Fruit fly (Drosophila melanogaster) whole organism, embryonic: ENCODE data around the gene CG8668.

ENCODE experiments used
- CG10147 ChIP-seq: fragments of 200-800 bp; sonication (Bioruptor generic); optimal IDR thresholded peaks from 2 replicates; lab custom pipeline; 2019; ENCODE audit warnings: missing biosample characterization, mild to moderate bottlenecking, missing genetic modification characterization, moderate library complexity
- CG10209 ChIP-seq: fragments of 200-800 bp; sonication (Bioruptor generic); optimal IDR thresholded peaks from 3 replicates; lab custom pipeline; 2017; ENCODE audit warnings: missing biosample characterization, mild to moderate bottlenecking, missing genetic modification characterization, missing genetic modification reagents
- CG12071 ChIP-seq: fragments of 200-800 bp; sonication (Bioruptor generic); optimal IDR thresholded peaks from 3 replicates; lab custom pipeline; 2018; ENCODE audit warnings: missing biosample characterization, mild to moderate bottlenecking, missing genetic modification characterization
- CG12236 ChIP-seq: fragments of 200-800 bp; sonication (Bioruptor generic); optimal IDR thresholded peaks from 2 replicates; lab custom pipeline; 2016; ENCODE audit warnings: missing biosample characterization, missing genetic modification characterization
- CG12744 ChIP-seq: fragments of 200-800 bp; sonication (Bioruptor generic); optimal IDR thresholded peaks from 2 replicates; lab custom pipeline; 2016; ENCODE audit warnings: missing biosample characterization, missing genetic modification characterization
- CG13123 ChIP-seq: fragments of 200-800 bp; sonication (Bioruptor generic); optimal IDR thresholded peaks from 2 replicates; lab custom pipeline; 2016; ENCODE audit warnings: missing biosample characterization, missing genetic modification characterization
- CG13296 ChIP-seq: fragments of 200-800 bp; sonication (Bioruptor generic); optimal IDR thresholded peaks from 3 replicates; lab custom pipeline; 2018; ENCODE audit warnings: missing biosample characterization, mild to moderate bottlenecking, missing genetic modification characterization
- CG13775 ChIP-seq: fragments of 200-800 bp; sonication (Bioruptor generic); optimal IDR thresholded peaks from 3 replicates; lab custom pipeline; 2017; ENCODE audit warnings: missing biosample characterization, mild to moderate bottlenecking, missing genetic modification characterization
- CG14860 ChIP-seq: fragments of 200-800 bp; sonication (Bioruptor generic); IDR thresholded peaks from 3 replicates; pipeline ENCODE4 v1.3.6; 2022; ENCODE audit warnings: missing biosample characterization, missing genetic modification characterization; ENCODE audit not compliant: partially characterized antibody
- CG17361 ChIP-seq: fragments of 200-800 bp; sonication (Bioruptor generic); IDR thresholded peaks from 3 replicates; pipeline ENCODE4 v1.3.6; 2022; ENCODE audit warnings: missing biosample characterization, missing genetic modification characterization
- CG2678 ChIP-seq: fragments of 200-800 bp; sonication (Bioruptor generic); optimal IDR thresholded peaks from 3 replicates; lab custom pipeline; 2019; ENCODE audit warnings: missing biosample characterization, mild to moderate bottlenecking, missing genetic modification characterization, moderate library complexity
- CG30403 ChIP-seq: fragments of 200-800 bp; sonication (Bioruptor generic); optimal IDR thresholded peaks from 3 replicates; lab custom pipeline; 2016; ENCODE audit warnings: missing biosample characterization, missing genetic modification characterization
- CG3163 ChIP-seq: fragments of 200-800 bp; sonication (Bioruptor generic); optimal IDR thresholded peaks from 3 replicates; lab custom pipeline; 2016; ENCODE audit warnings: missing biosample characterization, missing genetic modification characterization
- CG32772 ChIP-seq: fragments of 200-800 bp; sonication (Bioruptor generic); IDR thresholded peaks from 2 replicates; pipeline ENCODE4 v1.3.6; 2022; ENCODE audit warnings: missing biosample characterization, missing genetic modification characterization
- CG34376 ChIP-seq: fragments of 200-800 bp; sonication (Bioruptor generic); optimal IDR thresholded peaks from 2 replicates; lab custom pipeline; 2018; ENCODE audit warnings: missing biosample characterization, mild to moderate bottlenecking, missing genetic modification characterization
- CG34422 ChIP-seq: fragments of 200-800 bp; sonication (Bioruptor generic); IDR thresholded peaks from 3 replicates; pipeline ENCODE4 v1.3.6; 2022; ENCODE audit warnings: missing biosample characterization, missing genetic modification characterization
- CG4282 ChIP-seq: fragments of 200-800 bp; sonication (Bioruptor generic); optimal IDR thresholded peaks from 2 replicates; lab custom pipeline; 2016; ENCODE audit warnings: missing biosample characterization, missing genetic modification characterization
- CG4360 ChIP-seq: fragments of 200-800 bp; sonication (Bioruptor generic); IDR thresholded peaks from 2 replicates; pipeline ENCODE4 v1.3.6; 2022; ENCODE audit warnings: missing biosample characterization, missing genetic modification characterization
- CG6813 ChIP-seq: fragments of 200-800 bp; sonication (Bioruptor generic); optimal IDR thresholded peaks from 2 replicates; lab custom pipeline; 2017; ENCODE audit warnings: missing biosample characterization, missing genetic modification characterization, mild to moderate bottlenecking, moderate library complexity, missing genetic modification reagents
- CG7928 ChIP-seq: fragments of 200-800 bp; sonication (Bioruptor generic); optimal IDR thresholded peaks from 2 replicates; lab custom pipeline; 2017; ENCODE audit warnings: missing biosample characterization, mild to moderate bottlenecking, missing genetic modification characterization
- CG7963 ChIP-seq: fragments of 200-800 bp; sonication (Bioruptor generic); IDR thresholded peaks from 3 replicates; pipeline ENCODE4 v1.3.6; 2022; ENCODE audit warnings: missing biosample characterization, missing genetic modification characterization; ENCODE audit not compliant: partially characterized antibody
- Dek ChIP-seq: fragments of 200-800 bp; sonication (Bioruptor generic); optimal IDR thresholded peaks from 3 replicates; lab custom pipeline; 2019; ENCODE audit warnings: missing biosample characterization, mild to moderate bottlenecking, missing genetic modification characterization, moderate library complexity
- Dp ChIP-seq: fragments of 200-800 bp; sonication (Bioruptor generic); optimal IDR thresholded peaks from 2 replicates; lab custom pipeline; 2018; ENCODE audit warnings: missing biosample characterization, mild to moderate bottlenecking, missing genetic modification characterization, moderate library complexity
- Dref ChIP-seq: fragments of 200-800 bp; sonication (Bioruptor generic); IDR thresholded peaks from 2 replicates; pipeline ENCODE4 v1.3.6; 2022; ENCODE audit warnings: missing biosample characterization, missing genetic modification characterization
- H15 ChIP-seq: fragments of 200-800 bp; sonication (Bioruptor generic); IDR thresholded peaks from 3 replicates; pipeline ENCODE4 v1.3.6; 2022; ENCODE audit warnings: missing biosample characterization, missing genetic modification characterization
- HLHmδ ChIP-seq: fragments of 200-800 bp; sonication (Bioruptor generic); optimal IDR thresholded peaks from 2 replicates; lab custom pipeline; 2018; ENCODE audit warnings: missing biosample characterization, mild to moderate bottlenecking, missing genetic modification characterization, moderate library complexity
- Hsf ChIP-seq: fragments of 200-800 bp; sonication (Bioruptor generic); optimal IDR thresholded peaks from 3 replicates; lab custom pipeline; 2016; ENCODE audit warnings: missing biosample characterization, missing genetic modification characterization
- Jarid2 ChIP-seq: fragments of 200-800 bp; sonication (Bioruptor generic); optimal IDR thresholded peaks from 3 replicates; lab custom pipeline; 2017; ENCODE audit warnings: mild to moderate bottlenecking, missing biosample characterization, missing genetic modification reagents, missing genetic modification characterization
- Lim3 ChIP-seq: fragments of 200-800 bp; sonication (Bioruptor generic); IDR thresholded peaks from 2 replicates; pipeline ENCODE4 v1.3.6; 2022; ENCODE audit warnings: missing biosample characterization, missing genetic modification characterization
- Lpt ChIP-seq: fragments of >200 bp; optimal IDR thresholded peaks from 2 replicates; lab custom pipeline; 2018; ENCODE audit warnings: missing biosample characterization, missing genetic modification characterization
- Ravus ChIP-seq: fragments of 200-800 bp; sonication (Bioruptor generic); IDR thresholded peaks from 2 replicates; pipeline ENCODE4 v1.3.6; 2022; ENCODE audit warnings: missing biosample characterization, missing genetic modification characterization
- Sin3A ChIP-seq: fragments of >200 bp; optimal IDR thresholded peaks from 2 replicates; lab custom pipeline; 2018
- Spps ChIP-seq: fragments of 200-800 bp; sonication (Bioruptor generic); optimal IDR thresholded peaks from 2 replicates; lab custom pipeline; 2018; ENCODE audit warnings: missing biosample characterization, mild to moderate bottlenecking, missing genetic modification characterization
- Trl ChIP-seq, 3 experiments: fragments of >200 bp in 2 of 3; fragments of 200-800 bp in 1 of 3; sonication (Bioruptor generic) in 1 of 3; optimal IDR thresholded peaks; 2 replicates in 1 of 3; 3 replicates in 2 of 3; lab custom pipeline; 2016 to 2017; ENCODE audit warnings: missing biosample characterization in 1 of 3, missing genetic modification characterization in 1 of 3
- aop ChIP-seq: fragments of 200-800 bp; sonication (Bioruptor generic); IDR thresholded peaks from 2 replicates; pipeline ENCODE4 v1.3.6; 2022; ENCODE audit warnings: missing biosample characterization, missing genetic modification characterization
- ap ChIP-seq: fragments of 200-800 bp; sonication (Bioruptor generic); IDR thresholded peaks from 2 replicates; pipeline ENCODE4 v1.3.6; 2022; ENCODE audit warnings: missing biosample characterization, missing genetic modification characterization
- btn ChIP-seq: fragments of 200-800 bp; sonication (Bioruptor generic); optimal IDR thresholded peaks from 2 replicates; lab custom pipeline; 2016; ENCODE audit warnings: missing biosample characterization, missing genetic modification characterization
- dimm ChIP-seq: fragments of 200-800 bp; sonication (Bioruptor generic); IDR thresholded peaks from 2 replicates; pipeline ENCODE4 v1.3.6; 2022; ENCODE audit warnings: missing biosample characterization, missing genetic modification characterization
- grau ChIP-seq: fragments of 200-800 bp; optimal IDR thresholded peaks from 3 replicates; lab custom pipeline; 2019; ENCODE audit warnings: missing biosample characterization, mild to moderate bottlenecking, missing genetic modification characterization, moderate library complexity
- gt ChIP-seq: fragments of 200-800 bp; sonication (Bioruptor generic); IDR thresholded peaks from 2 replicates; pipeline ENCODE4 v1.3.6; 2022; ENCODE audit warnings: missing biosample characterization, missing genetic modification characterization
- insv ChIP-seq, 2 experiments: fragments of 200-800 bp; sonication (Bioruptor generic); optimal IDR thresholded peaks; 3 replicates each; lab custom pipeline; 2016 to 2018; ENCODE audit warnings: missing biosample characterization in 2 of 2, missing genetic modification characterization in 2 of 2
- lov ChIP-seq, 2 experiments: fragments of 200-800 bp in 1 of 2; fragments of >200 bp in 1 of 2; sonication (Bioruptor generic) in 1 of 2; IDR thresholded peaks in 1 of 2; optimal IDR thresholded peaks in 1 of 2; 2 replicates in 1 of 2; 3 replicates in 1 of 2; pipeline versions ENCODE4 v1.3.6 to Lab custom; 2017 to 2022; ENCODE audit warnings: missing biosample characterization in 1 of 2, missing genetic modification characterization in 1 of 2
- nau ChIP-seq: fragments of 200-800 bp; sonication (Bioruptor generic); optimal IDR thresholded peaks from 3 replicates; lab custom pipeline; 2017; ENCODE audit warnings: missing biosample characterization, mild to moderate bottlenecking, missing genetic modification characterization, missing genetic modification reagents
- p53 ChIP-seq: fragments of 200-800 bp; sonication (Bioruptor generic); optimal IDR thresholded peaks from 2 replicates; lab custom pipeline; 2016; ENCODE audit warnings: missing biosample characterization, missing genetic modification characterization
- pum ChIP-seq: fragments of 200-800 bp; sonication (Bioruptor generic); optimal IDR thresholded peaks from 2 replicates; lab custom pipeline; 2016; ENCODE audit warnings: missing biosample characterization, missing genetic modification characterization
- row ChIP-seq: fragments of 200-800 bp; sonication (Bioruptor generic); IDR thresholded peaks from 3 replicates; pipeline ENCODE4 v1.3.6; 2022; ENCODE audit warnings: missing biosample characterization, missing genetic modification characterization
- run ChIP-seq: fragments of 200-800 bp; sonication (Bioruptor generic); optimal IDR thresholded peaks from 3 replicates; lab custom pipeline; 2018; ENCODE audit warnings: missing biosample characterization, mild to moderate bottlenecking, missing genetic modification characterization
- salm ChIP-seq: fragments of 200-800 bp; sonication (Bioruptor generic); optimal IDR thresholded peaks from 2 replicates; lab custom pipeline; 2018; ENCODE audit warnings: missing biosample characterization, mild to moderate bottlenecking, missing genetic modification characterization
- sob ChIP-seq: fragments of 200-800 bp; sonication (Bioruptor generic); IDR thresholded peaks from 2 replicates; pipeline ENCODE4 v1.3.6; 2022; ENCODE audit warnings: missing biosample characterization, missing genetic modification characterization
- sug ChIP-seq: fragments of 200-800 bp; optimal IDR thresholded peaks from 2 replicates; lab custom pipeline; 2019; ENCODE audit warnings: missing biosample characterization, mild to moderate bottlenecking, missing genetic modification characterization, moderate library complexity
- unc-4 ChIP-seq: fragments of 200-800 bp; sonication (Bioruptor generic); IDR thresholded peaks from 2 replicates; pipeline ENCODE4 v1.3.6; 2022; ENCODE audit warnings: missing biosample characterization, missing genetic modification characterization; ENCODE audit not compliant: partially characterized antibody
- zf30C ChIP-seq: fragments of 200-800 bp; sonication (Bioruptor generic); optimal IDR thresholded peaks from 3 replicates; lab custom pipeline; 2018; ENCODE audit warnings: missing biosample characterization, mild to moderate bottlenecking, missing genetic modification characterization

CG8668 gene

DNA sequence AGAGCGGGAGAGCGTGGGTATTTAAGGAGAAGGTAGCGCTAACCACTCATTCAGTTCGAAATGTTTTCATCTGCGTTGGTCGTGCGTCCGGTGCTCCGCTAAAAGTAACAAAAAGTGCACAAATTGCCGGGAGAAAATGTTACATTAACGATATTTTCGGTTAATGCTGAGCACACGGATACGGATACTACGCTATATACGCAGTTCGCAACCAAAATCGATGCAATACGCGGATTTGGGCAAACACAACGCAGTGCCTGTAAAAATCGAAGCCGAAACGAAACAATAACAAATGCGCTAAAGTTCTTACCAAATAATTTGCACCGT, 36.2 kb downstream of the CG8668 start, which contains the start of gene Piezo:
Gene Piezo (plus strand): TSS at position 49 of the 327 bp plus-strand sequence.
- TF ChIP-seq CG7963 (GFP tag; lab: Robert Waterston, UW) = 0 out of 3 replicates have a peak, but pooled peaks have one; percentile 29
- TF ChIP-seq Sin3A (lab: Kevin White, UChicago) = no peak
- no peak for TF ChIP-seq ap (GFP tag; lab: Robert Waterston, UW)
- TF ChIP-seq H15 = no peak
- no peak for TF ChIP-seq Spps (tag; lab: Kevin White, UChicago)
- peak; percentile 39 for TF ChIP-seq HLHmδ
- TF ChIP-seq salm (tag; lab: Kevin White, UChicago) = no peak
- TF ChIP-seq run (tag; lab: Kevin White, UChicago) = no peak
- TF ChIP-seq CG10209 (GFP tag; lab: Kevin White, UChicago) = peak; percentile 15
- no peak for TF ChIP-seq Ravus
- no peak for TF ChIP-seq CG4282
- no peak for TF ChIP-seq dimm (GFP tag; lab: Robert Waterston, UW)
- no peak for TF ChIP-seq CG12744 (GFP tag; lab: Kevin White, UChicago)
- TF ChIP-seq Dp (GFP tag; lab: Kevin White, UChicago) = no peak
- no peak for TF ChIP-seq CG6813 (GFP tag; lab: Kevin White, UChicago)
- no peak for TF ChIP-seq CG13123 (GFP tag; lab: Kevin White, UChicago)
- TF ChIP-seq CG32772 = no peak
- TF ChIP-seq CG34422 (GFP tag; lab: Robert Waterston, UW) = no peak
- TF ChIP-seq CG13296 (GFP tag; lab: Kevin White, UChicago) = no peak
- no peak for TF ChIP-seq Hsf (GFP tag; lab: Kevin White, UChicago)
- TF ChIP-seq nau = peak; percentile 51
- TF ChIP-seq pum = no peak
- no peak for TF ChIP-seq CG2678 (tag; lab: Kevin White, UChicago)
- TF ChIP-seq CG12071 (GFP tag; lab: Kevin White, UChicago) = no peak
- no peak for TF ChIP-seq zf30C
- TF ChIP-seq Lim3 (GFP tag; lab: Robert Waterston, UW) = no peak
- no peak for TF ChIP-seq p53 (GFP tag; lab: Kevin White, UChicago)
- TF ChIP-seq unc-4 (GFP tag; lab: Robert Waterston, UW) = no peak
- no peak for TF ChIP-seq grau (tag; lab: Kevin White, UChicago)
- peak; percentile 24 for TF ChIP-seq sug
- no peak for TF ChIP-seq insv (GFP tag; optimal IDR thresholded peaks at IDR 0.05; lab: Kevin White, UChicago)
- TF ChIP-seq lov (optimal IDR thresholded peaks at IDR 0.05; lab: Kevin White, UChicago) = no peak
- no peak for TF ChIP-seq lov (GFP tag; IDR thresholded peaks at IDR 0.05; lab: Robert Waterston, UW)
- no peak for TF ChIP-seq Lpt (GFP tag; lab: Kevin White, UChicago)
- no peak for TF ChIP-seq Dref (GFP tag; lab: Robert Waterston, UW)
- no peak for TF ChIP-seq CG7928 (GFP tag; lab: Kevin White, UChicago)
- TF ChIP-seq CG12236 (GFP tag; lab: Kevin White, UChicago) = no peak
- no peak for TF ChIP-seq CG30403
- TF ChIP-seq CG13775 (GFP tag; lab: Kevin White, UChicago) = no peak
- no peak for TF ChIP-seq Trl (optimal IDR thresholded peaks at IDR 0.05; lab: Kevin White, UChicago)
- no peak for TF ChIP-seq Trl (GFP tag; optimal IDR thresholded peaks at IDR 0.05; lab: Kevin White, UChicago)
- no peak for TF ChIP-seq row (GFP tag; lab: Robert Waterston, UW)
- TF ChIP-seq gt (GFP tag; lab: Robert Waterston, UW) = no peak
- no peak for TF ChIP-seq Dek (tag; lab: Kevin White, UChicago)
- TF ChIP-seq sob (GFP tag; lab: Robert Waterston, UW) = no peak
- TF ChIP-seq Jarid2 (GFP tag; lab: Kevin White, UChicago) = peak; percentile 98
- no peak for TF ChIP-seq CG4360 (GFP tag; lab: Robert Waterston, UW)
- no peak; the same call in 2 of the 3 replicates for TF ChIP-seq CG17361
- TF ChIP-seq btn (GFP tag; lab: Kevin White, UChicago) = no peak
- no peak for TF ChIP-seq aop (GFP tag; lab: Robert Waterston, UW)
- no peak for TF ChIP-seq CG34376
- TF ChIP-seq CG14860 = no peak
- TF ChIP-seq CG3163 = no peak
- no peak for TF ChIP-seq CG10147
